Fruit fly (Drosophila melanogaster) whole organism, embryonic: ENCODE measurements around the gene Sems.

Source experiments
- Ada2b ChIP-seq: fragments of 200-800 bp; sonication (Bioruptor generic); IDR thresholded peaks from 2 replicates; pipeline ENCODE4 v1.3.6; 2022; ENCODE audit warnings: missing biosample characterization, missing genetic modification characterization
- Blimp-1 ChIP-seq: fragments of 200-800 bp; sonication (Bioruptor generic); optimal IDR thresholded peaks from 3 replicates; lab custom pipeline; 2018; ENCODE audit warnings: missing biosample characterization, missing genetic modification characterization, mild to moderate bottlenecking, moderate library complexity, missing genetic modification reagents
- CG11696 ChIP-seq: fragments of 200-800 bp; sonication (Bioruptor generic); IDR thresholded peaks from 2 replicates; pipeline ENCODE4 v1.3.6; 2022; ENCODE audit warnings: missing biosample characterization, missing genetic modification characterization
- CG12155 ChIP-seq: fragments of 200-800 bp; sonication (Bioruptor generic); optimal IDR thresholded peaks from 3 replicates; lab custom pipeline; 2016; ENCODE audit warnings: missing biosample characterization, missing genetic modification characterization
- CG14050 ChIP-seq: fragments of 200-800 bp; sonication (Bioruptor generic); IDR thresholded peaks from 3 replicates; pipeline ENCODE4 v1.3.6; 2022; ENCODE audit warnings: missing biosample characterization, missing genetic modification characterization
- CG1529 ChIP-seq: fragments of 200-800 bp; sonication (Bioruptor generic); optimal IDR thresholded peaks from 3 replicates; lab custom pipeline; 2018; ENCODE audit warnings: missing biosample characterization, missing genetic modification characterization
- CG16815 ChIP-seq: fragments of 200-800 bp; sonication (Bioruptor generic); optimal IDR thresholded peaks from 3 replicates; lab custom pipeline; 2017; ENCODE audit warnings: missing biosample characterization, mild to moderate bottlenecking, missing genetic modification characterization
- CG17328 ChIP-seq: fragments of 200-800 bp; sonication (Bioruptor generic); IDR thresholded peaks from 2 replicates; pipeline ENCODE4 v1.3.6; 2022; ENCODE audit warnings: missing biosample characterization, missing genetic modification characterization
- CG2712 ChIP-seq: fragments of 200-800 bp; optimal IDR thresholded peaks from 3 replicates; lab custom pipeline; 2019; ENCODE audit warnings: missing biosample characterization, mild to moderate bottlenecking, missing genetic modification characterization, moderate library complexity
- CG31441 ChIP-seq: fragments of 200-800 bp; sonication (Bioruptor generic); IDR thresholded peaks from 2 replicates; pipeline ENCODE4 v1.3.6; 2022; ENCODE audit warnings: missing biosample characterization, missing genetic modification characterization
- CG3163 ChIP-seq: fragments of 200-800 bp; sonication (Bioruptor generic); optimal IDR thresholded peaks from 3 replicates; lab custom pipeline; 2016; ENCODE audit warnings: missing biosample characterization, missing genetic modification characterization
- CG4282 ChIP-seq: fragments of 200-800 bp; sonication (Bioruptor generic); optimal IDR thresholded peaks from 2 replicates; lab custom pipeline; 2016; ENCODE audit warnings: missing biosample characterization, missing genetic modification characterization
- CG4404 ChIP-seq: fragments of 200-800 bp; sonication (Bioruptor generic); IDR thresholded peaks from 2 replicates; pipeline ENCODE4 v1.3.6; 2022; ENCODE audit warnings: missing biosample characterization, missing genetic modification characterization
- CG6654 ChIP-seq: fragments of 200-800 bp; sonication (Bioruptor generic); optimal IDR thresholded peaks from 2 replicates; lab custom pipeline; 2017; ENCODE audit warnings: missing biosample characterization, mild to moderate bottlenecking, missing genetic modification characterization
- CG7786 ChIP-seq: fragments of 200-800 bp; sonication (Bioruptor generic); optimal IDR thresholded peaks from 2 replicates; lab custom pipeline; 2016; ENCODE audit warnings: missing biosample characterization, missing genetic modification characterization
- CG8359 ChIP-seq: fragments of 200-800 bp; sonication (Bioruptor generic); optimal IDR thresholded peaks from 2 replicates; lab custom pipeline; 2017; ENCODE audit warnings: missing biosample characterization, mild to moderate bottlenecking, missing genetic modification characterization, borderline replicate concordance
- CG9437 ChIP-seq: fragments of 200-800 bp; sonication (Bioruptor generic); optimal IDR thresholded peaks from 2 replicates; lab custom pipeline; 2018; ENCODE audit warnings: missing biosample characterization, mild to moderate bottlenecking, missing genetic modification characterization
- Dip2 ChIP-seq: fragments of 200-800 bp; sonication (Bioruptor generic); IDR thresholded peaks from 2 replicates; pipeline ENCODE4 v1.3.6; 2022; ENCODE audit warnings: missing biosample characterization, missing genetic modification characterization
- Dip3 ChIP-seq: fragments of 200-800 bp; sonication (Bioruptor generic); optimal IDR thresholded peaks from 3 replicates; lab custom pipeline; 2016; ENCODE audit warnings: missing biosample characterization, missing genetic modification characterization
- Drgx ChIP-seq: fragments of 200-800 bp; sonication (Bioruptor generic); IDR thresholded peaks from 2 replicates; pipeline ENCODE4 v1.3.6; 2022; ENCODE audit warnings: missing biosample characterization, missing genetic modification characterization
- Gsc ChIP-seq: fragments of 200-800 bp; sonication (Bioruptor generic); IDR thresholded peaks from 2 replicates; pipeline ENCODE4 v1.3.6; 2022; ENCODE audit warnings: missing biosample characterization, missing genetic modification characterization
- Jarid2 ChIP-seq: fragments of 200-800 bp; sonication (Bioruptor generic); optimal IDR thresholded peaks from 3 replicates; lab custom pipeline; 2017; ENCODE audit warnings: mild to moderate bottlenecking, missing biosample characterization, missing genetic modification reagents, missing genetic modification characterization
- Med ChIP-seq: fragments of 200-800 bp; sonication (Bioruptor generic); peaks from one replicate; lab custom pipeline; 2016; ENCODE audit warnings: missing biosample characterization, missing genetic modification characterization, mild to moderate bottlenecking, inconsistent platforms, moderate library complexity
- NFAT ChIP-seq: fragments of 200-800 bp; sonication (Bioruptor generic); IDR thresholded peaks from 2 replicates; pipeline ENCODE4 v1.3.6; 2022; ENCODE audit warnings: missing biosample characterization, missing genetic modification characterization
- Pdp1 ChIP-seq, 2 experiments: fragments of 200-800 bp; sonication (Bioruptor generic); optimal IDR thresholded peaks; 3 replicates each; lab custom pipeline; 2016; ENCODE audit warnings: missing biosample characterization in 2 of 2, missing genetic modification characterization in 2 of 2, mild to moderate bottlenecking in 1 of 2, moderate library complexity in 1 of 2
- Ptx1 ChIP-seq: fragments of 200-800 bp; sonication (Bioruptor generic); IDR thresholded peaks from 2 replicates; pipeline ENCODE4 v1.3.6; 2022; ENCODE audit warnings: missing biosample characterization, missing genetic modification characterization
- Scr ChIP-seq: fragments of 200-800 bp; sonication (Bioruptor generic); IDR thresholded peaks from 2 replicates; pipeline ENCODE4 v1.3.6; 2022; ENCODE audit warnings: missing biosample characterization, missing genetic modification characterization; ENCODE audit not compliant: partially characterized antibody
- Vsx1 ChIP-seq: fragments of 200-800 bp; sonication (Bioruptor generic); optimal IDR thresholded peaks from 2 replicates; lab custom pipeline; 2017; ENCODE audit warnings: missing biosample characterization, mild to moderate bottlenecking, missing genetic modification characterization, missing genetic modification reagents
- bigmax ChIP-seq: fragments of 200-800 bp; sonication (Bioruptor generic); optimal IDR thresholded peaks from 2 replicates; lab custom pipeline; 2018; ENCODE audit warnings: missing biosample characterization, mild to moderate bottlenecking, missing genetic modification characterization
- bsh ChIP-seq, 2 experiments: fragments of 200-800 bp; sonication (Bioruptor generic); optimal IDR thresholded peaks; 2 replicates each; lab custom pipeline; 2017 to 2018; ENCODE audit warnings: mild to moderate bottlenecking in 2 of 2, missing biosample characterization in 2 of 2, missing genetic modification characterization in 2 of 2, moderate library complexity in 1 of 2
- chm ChIP-seq: fragments of 200-800 bp; sonication (Bioruptor generic); IDR thresholded peaks from 2 replicates; pipeline ENCODE4 v1.3.6; 2022; ENCODE audit warnings: missing biosample characterization, missing genetic modification characterization
- ci ChIP-seq: fragments of 200-800 bp; sonication (Bioruptor generic); IDR thresholded peaks from 3 replicates; pipeline ENCODE4 v1.3.6; 2022; ENCODE audit warnings: missing biosample characterization, missing genetic modification characterization
- da ChIP-seq: fragments of 200-800 bp; sonication (Bioruptor generic); optimal IDR thresholded peaks from 2 replicates; lab custom pipeline; 2016; ENCODE audit warnings: missing biosample characterization, missing genetic modification characterization
- dmrt11E ChIP-seq: fragments of 200-800 bp; sonication (Bioruptor generic); optimal IDR thresholded peaks from 3 replicates; lab custom pipeline; 2018; ENCODE audit warnings: missing biosample characterization, mild to moderate bottlenecking, missing genetic modification characterization, moderate library complexity
- esg ChIP-seq: fragments of 200-800 bp; sonication (Bioruptor generic); conservative IDR thresholded peaks from 2 replicates; pipeline ENCODE4 v1.3.6; 2022; ENCODE audit warnings: missing biosample characterization, missing genetic modification characterization
- gsb ChIP-seq: fragments of 200-800 bp; sonication (Bioruptor generic); IDR thresholded peaks from 2 replicates; pipeline ENCODE4 v1.3.6; 2022; ENCODE audit warnings: missing biosample characterization, missing genetic modification characterization
- ham ChIP-seq: fragments of 200-800 bp; sonication (Bioruptor generic); IDR thresholded peaks from 2 replicates; pipeline ENCODE4 v1.3.6; 2022; ENCODE audit warnings: missing biosample characterization, missing genetic modification characterization
- lbe ChIP-seq: fragments of 200-800 bp; sonication (Bioruptor generic); optimal IDR thresholded peaks from 2 replicates; lab custom pipeline; 2016; ENCODE audit warnings: missing biosample characterization, mild to moderate bottlenecking, missing genetic modification characterization
- lola ChIP-seq, 3 experiments: fragments of >200 bp in 2 of 3; fragments of 200-800 bp in 1 of 3; sonication (Bioruptor generic) in 1 of 3; optimal IDR thresholded peaks; 2 replicates each; lab custom pipeline; 2017 to 2019; ENCODE audit warnings: missing biosample characterization in 3 of 3, missing genetic modification characterization in 3 of 3, mild to moderate bottlenecking in 1 of 3, moderate library complexity in 1 of 3
- maf-S ChIP-seq: fragments of 200-800 bp; sonication (Bioruptor generic); optimal IDR thresholded peaks from 2 replicates; lab custom pipeline; 2016; ENCODE audit warnings: missing biosample characterization, missing genetic modification characterization
- nom ChIP-seq: fragments of 200-800 bp; sonication (Bioruptor generic); optimal IDR thresholded peaks from 2 replicates; lab custom pipeline; 2017; ENCODE audit warnings: missing biosample characterization, missing genetic modification characterization, mild to moderate bottlenecking, moderate library complexity, missing genetic modification reagents
- pita ChIP-seq: fragments of 200-800 bp; sonication (Bioruptor generic); optimal IDR thresholded peaks from 2 replicates; lab custom pipeline; 2017; ENCODE audit warnings: missing biosample characterization, mild to moderate bottlenecking, missing genetic modification characterization
- pnt ChIP-seq: fragments of 200-800 bp; sonication (Bioruptor generic); optimal IDR thresholded peaks from 3 replicates; lab custom pipeline; 2016; ENCODE audit warnings: missing biosample characterization, missing genetic modification characterization
- sens ChIP-seq: fragments of 200-800 bp; sonication (Bioruptor generic); peaks from one replicate; lab custom pipeline; 2016; ENCODE audit warnings: missing biosample characterization, missing genetic modification characterization
- slou ChIP-seq: fragments of 200-800 bp; sonication (Bioruptor generic); optimal IDR thresholded peaks from 3 replicates; lab custom pipeline; 2016; ENCODE audit warnings: missing biosample characterization, missing genetic modification characterization
- slp2 ChIP-seq: fragments of 200-800 bp; sonication (Bioruptor generic); optimal IDR thresholded peaks from 2 replicates; lab custom pipeline; 2016; ENCODE audit warnings: missing biosample characterization, missing genetic modification characterization
- tgo ChIP-seq: fragments of 200-800 bp; sonication (Bioruptor generic); IDR thresholded peaks from 3 replicates; pipeline ENCODE4 v1.3.6; 2022; ENCODE audit warnings: missing biosample characterization, missing genetic modification characterization
- tna ChIP-seq: fragments of 200-800 bp; sonication (Bioruptor generic); IDR thresholded peaks from 2 replicates; pipeline ENCODE4 v1.3.6; 2022; ENCODE audit warnings: missing biosample characterization, missing genetic modification characterization; ENCODE audit not compliant: partially characterized antibody
- toy ChIP-seq: fragments of 200-800 bp; sonication (Bioruptor generic); IDR thresholded peaks from 2 replicates; pipeline ENCODE4 v1.3.6; 2022; ENCODE audit warnings: missing biosample characterization, missing genetic modification characterization
- unc-4 ChIP-seq: fragments of 200-800 bp; sonication (Bioruptor generic); IDR thresholded peaks from 2 replicates; pipeline ENCODE4 v1.3.6; 2022; ENCODE audit warnings: missing biosample characterization, missing genetic modification characterization; ENCODE audit not compliant: partially characterized antibody
- vnd ChIP-seq: fragments of 200-800 bp; sonication (Bioruptor generic); IDR thresholded peaks from 3 replicates; pipeline ENCODE4 v1.3.6; 2022; ENCODE audit warnings: missing biosample characterization, missing genetic modification characterization; ENCODE audit not compliant: partially characterized antibody

The Sems gene

dm6 chr3L:20952121-20952487 lies 4.4 kb downstream of the Sems start:
- TF ChIP-seq CG2712 (tag; lab: Kevin White, UChicago), result no peak
- no peak for TF ChIP-seq chm (GFP tag; lab: Robert Waterston, UW)
- no peak for TF ChIP-seq dmrt11E (tag; lab: Kevin White, UChicago)
- no peak for TF ChIP-seq Ada2b (GFP tag; lab: Robert Waterston, UW)
- no peak for TF ChIP-seq CG4282 (GFP tag; lab: Kevin White, UChicago)
- TF ChIP-seq pnt, result no peak
- no peak for TF ChIP-seq CG4404 (GFP tag; lab: Robert Waterston, UW)
- TF ChIP-seq esg (GFP tag; lab: Robert Waterston, UW), result no peak
- TF ChIP-seq nom (GFP tag; lab: Kevin White, UChicago), result peak; percentile 12
- TF ChIP-seq Pdp1 (GFP tag; optimal IDR thresholded peaks at IDR 0.05; lab: Kevin White, UChicago), result no peak
- no peak for TF ChIP-seq CG8359
- no peak for TF ChIP-seq ham (GFP tag; lab: Robert Waterston, UW)
- no peak for TF ChIP-seq toy
- no peak for TF ChIP-seq ci (GFP tag; lab: Robert Waterston, UW)
- TF ChIP-seq CG14050 (GFP tag; lab: Robert Waterston, UW), result no peak
- no peak for TF ChIP-seq Blimp-1
- TF ChIP-seq Med (GFP tag; lab: Kevin White, UChicago), result no peak
- TF ChIP-seq Dip3 (GFP tag; lab: Kevin White, UChicago), result no peak
- no peak for TF ChIP-seq vnd (GFP tag; lab: Robert Waterston, UW)
- TF ChIP-seq Vsx1 (GFP tag; lab: Kevin White, UChicago), result no peak
- no peak for TF ChIP-seq Gsc (GFP tag; lab: Robert Waterston, UW)
- no peak for TF ChIP-seq maf-S
- no peak for TF ChIP-seq tgo
- peak in 1 of 2 experiments; percentile 13 for TF ChIP-seq bsh (GFP tag; optimal IDR thresholded peaks at IDR 0.05; lab: Kevin White, UChicago)
- peak; percentile 5 for TF ChIP-seq lbe
- TF ChIP-seq CG17328 (GFP tag; lab: Robert Waterston, UW), result no peak
- no peak for TF ChIP-seq CG12155 (GFP tag; lab: Kevin White, UChicago)
- TF ChIP-seq lola (GFP tag; optimal IDR thresholded peaks at IDR 0.05; lab: Kevin White, UChicago), result no peak
- TF ChIP-seq Drgx (GFP tag; lab: Robert Waterston, UW), result 0 out of 2 replicates have a peak, but pooled peaks have one; percentile 8
- TF ChIP-seq bigmax (GFP tag; lab: Kevin White, UChicago), result no peak
- TF ChIP-seq pita (GFP tag; lab: Kevin White, UChicago), result no peak
- no peak for TF ChIP-seq da (GFP tag; lab: Kevin White, UChicago)
- no peak for TF ChIP-seq gsb
- TF ChIP-seq CG16815 (GFP tag; lab: Kevin White, UChicago), result no peak
- no peak for TF ChIP-seq Scr (GFP tag; lab: Robert Waterston, UW)

- TF ChIP-seq bsh (GFP tag; optimal IDR thresholded peaks at IDR 0.05; lab: Kevin White, UChicago) (peak in 1 of 2 experiments; percentile 73), Drgx (GFP tag; lab: Robert Waterston, UW) (peak; percentile 84), slou (GFP tag; lab: Kevin White, UChicago) (no peak), NFAT (GFP tag; lab: Robert Waterston, UW) (no peak), slp2 (GFP tag; lab: Kevin White, UChicago) (no peak), unc-4 (no peak), Jarid2 (GFP tag; lab: Kevin White, UChicago) (no peak), CG7786 (no peak), tna (no peak), CG6654 (GFP tag; lab: Kevin White, UChicago) (no peak), Ptx1 (GFP tag; lab: Robert Waterston, UW) (0 out of 2 replicates have a peak, but pooled peaks have one; percentile 10), CG8359 (no peak), sens (GFP tag; lab: Kevin White, UChicago) (peak; percentile 49), Med (GFP tag; lab: Kevin White, UChicago) (peak; percentile 37), CG11696 (GFP tag; lab: Robert Waterston, UW) (no peak), CG31441 (GFP tag; lab: Robert Waterston, UW) (no peak), CG1529 (GFP tag; lab: Kevin White, UChicago) (no peak), CG9437 (no peak), CG3163 (no peak), Dip2 (GFP tag; lab: Robert Waterston, UW) (no peak)
These were observed 5.0 kb downstream of the Sems start for dm6 chr3L:20951477-20952120.
